Fruit fly (Drosophila melanogaster): ENCODE data around the gene Nepl6.

The Nepl6 gene

dm6 chr2L:6350984-6351808 is 34.1 kb downstream of the Nepl6 start, which contains the start of gene CG9498 (continued):
- TF ChIP-seq CG17328 (GFP tag; IDR thresholded peaks at IDR 0.05) (peak; percentile 50), Dll (GFP tag; IDR thresholded peaks at IDR 0.05; ENCODE audit: partially characterized antibody) (no peak), zen (tag; optimal IDR thresholded peaks at IDR 0.05) (peak; percentile 36), CG4360 (GFP tag; IDR thresholded peaks at IDR 0.05) (no peak), C15 (GFP tag; IDR thresholded peaks at IDR 0.05) (peak; percentile 83), CG17912 (GFP tag; optimal IDR thresholded peaks at IDR 0.05) (no peak), CG10321 (GFP tag; IDR thresholded peaks at IDR 0.05) (peak; percentile 49; the same call in 1 of the 2 replicates), CoRest (tag; optimal IDR thresholded peaks at IDR 0.05) (peak; percentile 92), abd-A (tag; optimal IDR thresholded peaks at IDR 0.05) (no peak), CG16779 (GFP tag; IDR thresholded peaks at IDR 0.05) (peak; percentile 69; the same call in 1 of the 2 replicates), CG18476 (GFP tag; optimal IDR thresholded peaks at IDR 0.05) (peak; percentile 49), mam (GFP tag; optimal IDR thresholded peaks at IDR 0.05) (peak; percentile 55), salm (tag; optimal IDR thresholded peaks at IDR 0.05) (peak; percentile 69), tgo (GFP tag; IDR thresholded peaks at IDR 0.05) (peak; percentile 70; the same call in 2 of the 3 replicates), fd3F (GFP tag; optimal IDR thresholded peaks at IDR 0.05) (peak; percentile 76), Dbx (GFP tag; IDR thresholded peaks at IDR 0.05) (peak; percentile 79; the same call in 1 of the 3 replicates), dysf (GFP tag; IDR thresholded peaks at IDR 0.05) (peak; percentile 83), Taf1 (GFP tag; IDR thresholded peaks at IDR 0.05) (peak; percentile 95), CG1602 (GFP tag; optimal IDR thresholded peaks at IDR 0.05) (peak; percentile 56), CG31388 (GFP tag; optimal IDR thresholded peaks at IDR 0.05) (peak; percentile 9), CG4854 (GFP tag; optimal IDR thresholded peaks at IDR 0.05) (no peak), Fer2 (tag; optimal IDR thresholded peaks at IDR 0.05) (peak; percentile 84), Mad (GFP tag; optimal IDR thresholded peaks at IDR 0.05) (no peak), Max (GFP tag; optimal IDR thresholded peaks at IDR 0.05) (peak; percentile 49), MBD-R2 (GFP tag; IDR thresholded peaks at IDR 0.05) (peak; percentile 14; the same call in 1 of the 2 replicates), Dp (GFP tag; optimal IDR thresholded peaks at IDR 0.05) (no peak), ranshi (GFP tag; IDR thresholded peaks at IDR 0.05) (peak; percentile 62; the same call in 1 of the 2 replicates), peb (GFP tag; IDR thresholded peaks at IDR 0.05) (peak; percentile 80), ATbp (GFP tag; optimal IDR thresholded peaks at IDR 0.05) (peak; percentile 70), CG3407 (GFP tag; optimal IDR thresholded peaks at IDR 0.05) (peak; percentile 9), al (GFP tag; IDR thresholded peaks at IDR 0.05) (peak; percentile 92), Gug (GFP tag; IDR thresholded peaks at IDR 0.05) (peak; percentile 44; the same call in 1 of the 4 replicates), CG10209 (GFP tag; optimal IDR thresholded peaks at IDR 0.05) (peak; percentile 77), CG18262 (tag; optimal IDR thresholded peaks at IDR 0.05) (peak; percentile 83), CG31441 (GFP tag; IDR thresholded peaks at IDR 0.05) (peak; percentile 84), so (GFP tag; IDR thresholded peaks at IDR 0.05) (peak; percentile 79), CG15601 (tag; optimal IDR thresholded peaks at IDR 0.05) (peak; percentile 35), CG12071 (GFP tag; optimal IDR thresholded peaks at IDR 0.05) (no peak), slou (GFP tag; optimal IDR thresholded peaks at IDR 0.05) (peak; percentile 68), Six4 (GFP tag; optimal IDR thresholded peaks at IDR 0.05) (peak; percentile 48), CG10654 (GFP tag; optimal IDR thresholded peaks at IDR 0.05) (peak; percentile 48), Rfx (GFP tag; IDR thresholded peaks at IDR 0.05) (peak; percentile 81), CG17829 (tag; optimal IDR thresholded peaks at IDR 0.05) (peak; percentile 82), CG15696 (tag; optimal IDR thresholded peaks at IDR 0.05) (peak; percentile 57), caup (GFP tag; optimal IDR thresholded peaks at IDR 0.05; ENCODE audit: severe bottlenecking) (peak; percentile 88), aop (GFP tag; IDR thresholded peaks at IDR 0.05) (no peak), Nf-YC (tag; optimal IDR thresholded peaks at IDR 0.05) (peak; percentile 76), pros (GFP tag; optimal IDR thresholded peaks at IDR 0.05) (no peak), CG8359 (GFP tag; optimal IDR thresholded peaks at IDR 0.05; ENCODE audit: borderline replicate concordance) (peak; percentile 17)

Data from whole organism, embryonic.